Fruit fly (Drosophila melanogaster) whole organism, pupa: Measurements from ENCODE around the gene eIF2Bbeta.

ENCODE experiments used
- CG10348 ChIP-seq: fragments of 200-800 bp; sonication (Bioruptor generic); IDR thresholded peaks from 2 replicates; pipeline ENCODE4 v1.3.6; 2022; ENCODE audit warnings: missing biosample characterization, missing genetic modification characterization
- CG12605 ChIP-seq: fragments of 200-800 bp; sonication (Bioruptor generic); IDR thresholded peaks from 2 replicates; pipeline ENCODE4 v1.3.6; 2022; ENCODE audit warnings: missing biosample characterization, missing genetic modification characterization
- CG13204 ChIP-seq: fragments of 200-800 bp; sonication (Bioruptor generic); optimal IDR thresholded peaks from 2 replicates; lab custom pipeline; 2018; ENCODE audit warnings: missing biosample characterization, mild to moderate bottlenecking, missing genetic modification characterization, moderate library complexity
- CG14655 ChIP-seq: fragments of 200-800 bp; sonication (Bioruptor generic); optimal IDR thresholded peaks from 3 replicates; lab custom pipeline; 2017; ENCODE audit warnings: mild to moderate bottlenecking, missing biosample characterization, missing genetic modification reagents, missing genetic modification characterization
- CG15710 ChIP-seq: fragments of 200-800 bp; sonication (Bioruptor generic); optimal IDR thresholded peaks from 2 replicates; lab custom pipeline; 2018; ENCODE audit warnings: missing biosample characterization, mild to moderate bottlenecking, missing genetic modification characterization, moderate library complexity
- CG17806 ChIP-seq: fragments of 200-800 bp; sonication (Bioruptor generic); optimal IDR thresholded peaks from 2 replicates; lab custom pipeline; 2018; ENCODE audit warnings: missing biosample characterization, mild to moderate bottlenecking, missing genetic modification characterization, moderate library complexity
- CG32121 ChIP-seq: fragments of 200-800 bp; sonication (Bioruptor generic); IDR thresholded peaks from 2 replicates; pipeline ENCODE4 v1.3.6; 2022; ENCODE audit warnings: missing biosample characterization, missing genetic modification characterization
- CG34367 ChIP-seq: fragments of 200-800 bp; sonication (Bioruptor generic); optimal IDR thresholded peaks from 2 replicates; lab custom pipeline; 2018; ENCODE audit warnings: missing biosample characterization, mild to moderate bottlenecking, missing genetic modification characterization
- CG4496 ChIP-seq: fragments of 200-800 bp; sonication (Bioruptor generic); IDR thresholded peaks from 3 replicates; pipeline ENCODE4 v1.3.6; 2022; ENCODE audit warnings: missing biosample characterization, missing genetic modification characterization
- CG8159 ChIP-seq: fragments of 200-800 bp; sonication (Bioruptor generic); optimal IDR thresholded peaks from 3 replicates; lab custom pipeline; 2018; ENCODE audit warnings: missing biosample characterization, mild to moderate bottlenecking, missing genetic modification characterization, moderate library complexity
- CG8301 ChIP-seq: fragments of 200-800 bp; sonication (Bioruptor generic); optimal IDR thresholded peaks from 2 replicates; lab custom pipeline; 2018; ENCODE audit warnings: missing biosample characterization, mild to moderate bottlenecking, missing genetic modification characterization
- CG9948 ChIP-seq: fragments of 200-800 bp; sonication (Bioruptor generic); optimal IDR thresholded peaks from 2 replicates; lab custom pipeline; 2018; ENCODE audit warnings: missing biosample characterization, mild to moderate bottlenecking, missing genetic modification characterization, moderate library complexity
- D1 ChIP-seq: fragments of 200-800 bp; sonication (Bioruptor generic); optimal IDR thresholded peaks from 2 replicates; lab custom pipeline; 2018; ENCODE audit warnings: missing biosample characterization, mild to moderate bottlenecking, missing genetic modification characterization, moderate library complexity
- EcR ChIP-seq: fragments of 200-800 bp; sonication (Bioruptor generic); optimal IDR thresholded peaks from 3 replicates; lab custom pipeline; 2019; ENCODE audit warnings: missing biosample characterization, missing genetic modification characterization, mild to moderate bottlenecking, moderate library complexity, missing genetic modification reagents
- Ets98B ChIP-seq: fragments of 200-800 bp; sonication (Bioruptor generic); IDR thresholded peaks from 2 replicates; pipeline ENCODE4 v1.3.6; 2022; ENCODE audit warnings: missing biosample characterization, missing genetic modification characterization
- Pif1A ChIP-seq: fragments of 200-800 bp; sonication (Bioruptor generic); optimal IDR thresholded peaks from 3 replicates; lab custom pipeline; 2016; ENCODE audit warnings: missing biosample characterization, missing genetic modification characterization
- Pif1B ChIP-seq: fragments of 200-800 bp; sonication (Bioruptor generic); optimal IDR thresholded peaks from 3 replicates; lab custom pipeline; 2016; ENCODE audit warnings: missing biosample characterization, missing genetic modification characterization
- Snoo ChIP-seq: fragments of 200-800 bp; sonication (Bioruptor generic); optimal IDR thresholded peaks from 3 replicates; lab custom pipeline; 2017; ENCODE audit warnings: missing biosample characterization, mild to moderate bottlenecking, missing genetic modification characterization, inconsistent platforms
- fd96Ca ChIP-seq: fragments of 200-800 bp; sonication (Bioruptor generic); IDR thresholded peaks from 3 replicates; pipeline ENCODE4 v1.3.6; 2022; ENCODE audit warnings: missing biosample characterization, missing genetic modification characterization
- gl ChIP-seq: fragments of 200-800 bp; sonication (Bioruptor generic); optimal IDR thresholded peaks from 2 replicates; lab custom pipeline; 2018; ENCODE audit warnings: missing biosample characterization, mild to moderate bottlenecking, missing genetic modification characterization
- rn ChIP-seq: fragments of 200-800 bp; sonication (Bioruptor generic); IDR thresholded peaks from 2 replicates; pipeline ENCODE4 v1.3.6; 2022; ENCODE audit warnings: missing biosample characterization, missing genetic modification characterization

Gene eIF2Bbeta

DNA sequence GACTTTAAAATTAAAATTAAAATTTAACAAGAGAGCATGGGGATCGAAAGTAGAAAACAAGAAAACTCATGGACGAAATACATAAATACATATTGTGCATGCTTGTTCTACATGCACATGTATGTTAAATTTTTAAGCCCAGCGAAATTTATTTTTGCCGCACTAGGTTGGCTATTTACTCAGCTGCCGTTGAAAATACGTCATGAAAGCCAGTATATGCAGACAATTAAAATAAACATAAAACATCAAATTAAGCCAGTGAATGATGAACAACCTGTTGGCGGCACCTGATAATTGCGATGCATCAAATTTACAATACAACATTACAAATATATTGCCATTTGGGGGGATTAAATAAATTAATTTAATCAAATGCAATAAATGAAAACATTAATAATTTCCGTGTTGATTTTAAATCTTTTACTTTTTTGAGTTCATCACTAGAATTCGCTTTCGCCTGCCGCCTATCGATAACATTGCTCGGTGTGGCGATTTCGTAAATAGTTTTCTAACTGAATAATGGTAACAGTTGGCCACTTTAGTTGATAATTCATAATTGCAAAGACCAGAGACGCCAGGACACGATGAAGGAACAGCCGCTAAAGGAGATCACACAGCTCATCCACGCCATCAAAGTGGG lies at the start of gene eIF2Bbeta:
eIF2Bbeta (plus strand) TSS at position 438 of the 640 bp plus-strand sequence.
- TF ChIP-seq CG8159 (tag; lab: Kevin White, UChicago) (no peak), fd96Ca (GFP tag; lab: Robert Waterston, UW) (no peak), EcR (no peak), CG14655 (GFP tag; lab: Kevin White, UChicago) (no peak), Pif1A (GFP tag; lab: Kevin White, UChicago) (no peak), rn (GFP tag; lab: Robert Waterston, UW) (no peak), Pif1B (GFP tag; lab: Kevin White, UChicago) (no peak), CG8301 (tag; lab: Kevin White, UChicago) (no peak), gl (no peak), CG10348 (no peak), CG34367 (tag; lab: Kevin White, UChicago) (no peak), CG9948 (no peak)

DNA sequence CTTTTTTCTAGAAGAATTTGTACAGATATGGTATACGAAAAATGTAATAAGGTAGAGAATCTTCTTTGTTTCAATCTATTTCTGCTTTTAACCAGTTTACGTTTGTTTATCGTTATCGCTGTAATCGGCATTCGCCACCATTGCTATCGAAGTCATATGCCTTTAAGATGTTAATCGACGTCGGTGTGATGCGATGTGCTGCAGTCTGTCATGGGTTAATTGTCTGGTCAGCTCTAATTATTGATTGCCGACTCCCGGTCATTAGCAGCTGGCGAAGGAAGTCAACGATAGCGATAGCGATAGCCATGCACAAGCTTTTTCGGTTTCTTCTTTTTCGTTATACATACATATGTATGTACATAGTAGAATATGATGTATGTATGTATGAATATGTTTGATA lies 48.9 kb upstream of the eIF2Bbeta start:
- TF ChIP-seq CG34367 (tag; lab: Kevin White, UChicago) (no peak), CG17806 (tag; lab: Kevin White, UChicago) (no peak), CG9948 (no peak), Pif1B (GFP tag; lab: Kevin White, UChicago) (no peak), CG4496 (GFP tag; lab: Robert Waterston, UW) (no peak), Snoo (tag; lab: Kevin White, UChicago) (no peak), CG32121 (no peak), CG15710 (tag; lab: Kevin White, UChicago) (no peak), CG8301 (tag; lab: Kevin White, UChicago) (no peak), CG14655 (GFP tag; lab: Kevin White, UChicago) (no peak)
- TF ChIP-seq, all 21 proteins: peak for 0

dm6 chrX:2655998-2656397 lies 48.4 kb upstream of the eIF2Bbeta start:
- TF ChIP-seq CG8301 (tag; lab: Kevin White, UChicago) = no peak
- TF ChIP-seq Ets98B = no peak
- no peak for TF ChIP-seq Pif1B (GFP tag; lab: Kevin White, UChicago)
- no peak for TF ChIP-seq D1
- no peak for TF ChIP-seq gl
- TF ChIP-seq CG34367 (tag; lab: Kevin White, UChicago) = no peak
- TF ChIP-seq CG13204 (GFP tag; lab: Kevin White, UChicago) = no peak
- no peak for TF ChIP-seq Snoo (tag; lab: Kevin White, UChicago)
- TF ChIP-seq Pif1A (GFP tag; lab: Kevin White, UChicago) = no peak
- no peak for TF ChIP-seq CG14655 (GFP tag; lab: Kevin White, UChicago)
- TF ChIP-seq CG32121 = no peak

DNA sequence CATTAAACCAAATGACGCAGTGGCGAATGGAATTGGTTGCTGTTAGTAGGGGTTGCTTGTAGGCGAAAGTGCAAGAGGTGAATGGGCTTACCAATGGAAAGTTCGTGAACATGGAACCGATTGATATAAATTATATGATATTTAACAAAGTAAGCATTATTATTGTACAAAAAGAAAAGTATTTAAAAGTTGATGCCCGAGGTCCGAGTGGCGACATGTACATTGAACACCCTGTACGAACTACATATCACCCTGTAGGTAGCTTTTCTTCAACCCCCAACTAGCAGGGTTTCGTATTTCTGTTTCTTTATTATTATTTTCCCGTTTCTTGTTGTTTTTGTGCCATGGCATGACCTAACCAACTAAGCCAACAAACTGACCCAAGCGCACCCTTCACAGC lies 47.2 kb upstream of the eIF2Bbeta start:
- no peak for TF ChIP-seq D1
- TF ChIP-seq fd96Ca (GFP tag; lab: Robert Waterston, UW) = no peak
- no peak for TF ChIP-seq Pif1B (GFP tag; lab: Kevin White, UChicago)
- no peak for TF ChIP-seq CG32121
- TF ChIP-seq CG14655 (GFP tag; lab: Kevin White, UChicago) = no peak
- no peak for TF ChIP-seq CG15710 (tag; lab: Kevin White, UChicago)
- no peak for TF ChIP-seq CG8301 (tag; lab: Kevin White, UChicago)
- no peak for TF ChIP-seq CG13204 (GFP tag; lab: Kevin White, UChicago)
- no peak for TF ChIP-seq gl
- TF ChIP-seq EcR = no peak
- TF ChIP-seq CG34367 (tag; lab: Kevin White, UChicago) = no peak
- no peak for TF ChIP-seq CG12605 (GFP tag; lab: Robert Waterston, UW)
- TF ChIP-seq CG4496 (GFP tag; lab: Robert Waterston, UW) = no peak
- TF ChIP-seq Snoo (tag; lab: Kevin White, UChicago) = no peak
- TF ChIP-seq Pif1A (GFP tag; lab: Kevin White, UChicago) = no peak
- TF ChIP-seq CG17806 (tag; lab: Kevin White, UChicago) = no peak

DNA sequence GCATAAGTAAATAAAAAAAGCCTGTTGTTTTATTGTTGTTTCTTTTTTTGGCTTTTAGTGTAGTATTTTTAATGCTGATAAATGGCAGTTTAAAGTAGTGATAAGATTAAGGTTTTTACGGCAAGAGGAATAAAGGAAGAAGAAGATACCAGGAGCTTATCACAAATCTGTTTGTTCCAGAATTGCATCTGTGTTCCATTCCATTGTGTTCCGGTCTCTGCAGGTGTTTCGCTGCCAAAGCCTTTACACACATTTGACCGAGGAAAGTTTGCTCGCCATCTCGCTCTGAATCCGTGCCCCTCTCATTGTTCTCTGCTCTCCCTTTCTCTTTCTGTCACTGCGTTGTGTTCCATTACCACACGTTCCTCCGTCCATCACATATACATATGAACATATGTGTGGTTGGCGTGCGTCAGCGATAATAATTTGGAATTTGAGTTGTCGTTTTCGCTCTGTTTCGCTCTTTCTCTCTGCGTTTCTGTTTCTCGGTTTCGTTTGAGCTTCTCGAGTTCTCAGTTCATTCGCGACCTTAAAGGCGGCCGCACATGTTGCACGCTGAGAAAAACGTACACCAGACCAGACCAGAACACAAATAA lies 46.0 kb upstream of the eIF2Bbeta start:
- TF ChIP-seq fd96Ca (GFP tag; lab: Robert Waterston, UW) (peak; percentile 30; the same call in 1 of the 3 replicates), CG4496 (GFP tag; lab: Robert Waterston, UW) (0 out of 3 replicates have a peak, but pooled peaks have one; percentile 8), D1 (no peak), CG14655 (GFP tag; lab: Kevin White, UChicago) (peak; percentile 16), CG10348 (no peak), rn (GFP tag; lab: Robert Waterston, UW) (no peak), CG13204 (GFP tag; lab: Kevin White, UChicago) (peak; percentile 28), CG12605 (GFP tag; lab: Robert Waterston, UW) (peak; percentile 54; the same call in 1 of the 2 replicates), CG17806 (tag; lab: Kevin White, UChicago) (no peak), CG32121 (no peak), CG9948 (no peak), Pif1B (GFP tag; lab: Kevin White, UChicago) (peak; percentile 8), gl (peak; percentile 6), Snoo (tag; lab: Kevin White, UChicago) (no peak), CG34367 (tag; lab: Kevin White, UChicago) (peak; percentile 0), CG15710 (tag; lab: Kevin White, UChicago) (no peak), EcR (peak; percentile 65), Pif1A (GFP tag; lab: Kevin White, UChicago) (no peak), CG8301 (tag; lab: Kevin White, UChicago) (peak; percentile 12), Ets98B (peak; percentile 15; the same call in 1 of the 2 replicates), CG8159 (tag; lab: Kevin White, UChicago) (no peak)
